Worm (Caenorhabditis elegans) whole organism, L2 larva: ENCODE data around the gene F19B10.13.

Experiments used
- C34F6.9 ChIP-seq: fragments of 150-350 bp; optimal IDR thresholded peaks from 2 replicates; lab custom pipeline; 2014; ENCODE audit warnings: missing biosample characterization, missing genetic modification characterization
- R02D3.7 ChIP-seq: fragments of 150-350 bp; optimal IDR thresholded peaks from 2 replicates; lab custom pipeline; 2014; ENCODE audit warnings: missing biosample characterization, missing genetic modification characterization
- ZK546.5 ChIP-seq: sonication (generic microtip); optimal IDR thresholded peaks from 2 replicates; lab custom pipeline; 2017; ENCODE audit warnings: missing biosample characterization, missing genetic modification characterization
- alr-1 ChIP-seq: fragments of 150-350 bp; optimal IDR thresholded peaks from 2 replicates; lab custom pipeline; 2014; ENCODE audit warnings: missing biosample characterization, missing genetic modification characterization
- aly-2 ChIP-seq: fragments of 150-350 bp; optimal IDR thresholded peaks from 2 replicates; lab custom pipeline; 2014; ENCODE audit warnings: missing biosample characterization, missing genetic modification characterization
- ama-1 ChIP-seq: fragments of 150-350 bp; optimal IDR thresholded peaks from 2 replicates; lab custom pipeline; 2018; ENCODE audit warnings: inconsistent platforms
- blmp-1 ChIP-seq: sonication (generic microtip); optimal IDR thresholded peaks from 2 replicates; lab custom pipeline; 2017; ENCODE audit warnings: missing genetic modification characterization, mild to moderate bottlenecking, missing compliant biosample characterization, antibody characterized with exemption, moderate library complexity; ENCODE audit not compliant: insufficient read depth
- crh-2 ChIP-seq: sonication (generic microtip); optimal IDR thresholded peaks from 2 replicates; lab custom pipeline; 2017; ENCODE audit warnings: missing biosample characterization, missing genetic modification characterization
- dmd-4 ChIP-seq: sonication (generic microtip); optimal IDR thresholded peaks from 2 replicates; lab custom pipeline; 2017; ENCODE audit warnings: missing biosample characterization, missing genetic modification characterization
- egl-27 ChIP-seq: sonication (generic microtip); optimal IDR thresholded peaks from 3 replicates; lab custom pipeline; 2017; ENCODE audit warnings: missing biosample characterization, missing genetic modification reagents, missing genetic modification characterization
- elt-1 ChIP-seq: fragments of 150-350 bp; optimal IDR thresholded peaks from 2 replicates; lab custom pipeline; 2014; ENCODE audit warnings: missing biosample characterization, missing genetic modification characterization
- elt-3 ChIP-seq: sonication (generic microtip); optimal IDR thresholded peaks from 2 replicates; lab custom pipeline; 2017; ENCODE audit warnings: missing biosample characterization, missing genetic modification characterization
- fos-1 ChIP-seq: fragments of 150-350 bp; optimal IDR thresholded peaks from 2 replicates; lab custom pipeline; 2014; ENCODE audit warnings: missing biosample characterization, missing genetic modification characterization
- gmeb-1 ChIP-seq: fragments of 150-350 bp; optimal IDR thresholded peaks from 2 replicates; lab custom pipeline; 2014; ENCODE audit warnings: missing biosample characterization, missing genetic modification characterization
- lin-11 ChIP-seq: fragments of 150-350 bp; sonication (generic microtip); optimal IDR thresholded peaks from 2 replicates; lab custom pipeline; 2014; ENCODE audit warnings: missing biosample characterization, missing genetic modification characterization, inconsistent platforms, mixed read lengths
- lin-13 ChIP-seq: fragments of 150-350 bp; optimal IDR thresholded peaks from 2 replicates; lab custom pipeline; 2014; ENCODE audit warnings: missing biosample characterization, missing genetic modification reagents, missing genetic modification characterization
- lin-39 ChIP-seq: fragments of 150-350 bp; optimal IDR thresholded peaks from 2 replicates; lab custom pipeline; 2014; ENCODE audit warnings: missing biosample characterization, missing genetic modification reagents, missing genetic modification characterization
- lsy-2 ChIP-seq, 2 experiments: fragments of 150-350 bp in 1 of 2; sonication (generic microtip) in 1 of 2; optimal IDR thresholded peaks; 2 replicates each; lab custom pipeline; 2014 to 2017; ENCODE audit warnings: missing biosample characterization in 2 of 2, missing genetic modification characterization in 2 of 2
- mab-5 ChIP-seq: fragments of 150-350 bp; optimal IDR thresholded peaks from 2 replicates; lab custom pipeline; 2014; ENCODE audit warnings: missing biosample characterization, missing genetic modification characterization
- mdl-1 ChIP-seq, 2 experiments: fragments of 150-350 bp in 1 of 2; sonication (generic microtip) in 1 of 2; optimal IDR thresholded peaks; 2 replicates each; lab custom pipeline; 2017; ENCODE audit warnings: missing biosample characterization in 2 of 2, missing genetic modification characterization in 2 of 2
- nhr-10 ChIP-seq: sonication (generic microtip); optimal IDR thresholded peaks from 2 replicates; lab custom pipeline; 2017; ENCODE audit warnings: missing biosample characterization, missing genetic modification characterization
- nhr-12 ChIP-seq: fragments of 150-350 bp; optimal IDR thresholded peaks from 2 replicates; lab custom pipeline; 2014; ENCODE audit warnings: missing biosample characterization, missing genetic modification characterization
- nhr-129 ChIP-seq: fragments of 150-350 bp; optimal IDR thresholded peaks from 2 replicates; lab custom pipeline; 2014; ENCODE audit warnings: missing biosample characterization, missing genetic modification characterization
- nhr-21 ChIP-seq: fragments of 150-350 bp; optimal IDR thresholded peaks from 2 replicates; lab custom pipeline; 2014; ENCODE audit warnings: missing biosample characterization, missing genetic modification characterization
- nhr-25 ChIP-seq: fragments of 150-350 bp; sonication (generic microtip); optimal IDR thresholded peaks from 3 replicates; lab custom pipeline; 2014; ENCODE audit warnings: missing biosample characterization, missing genetic modification characterization
- nhr-77 ChIP-seq: fragments of 150-350 bp; optimal IDR thresholded peaks from 2 replicates; lab custom pipeline; 2014; ENCODE audit warnings: missing biosample characterization, missing genetic modification characterization
- peb-1 ChIP-seq: fragments of 150-350 bp; optimal IDR thresholded peaks from 2 replicates; lab custom pipeline; 2014; ENCODE audit warnings: missing biosample characterization, missing genetic modification characterization
- sem-4 ChIP-seq: fragments of 150-350 bp; optimal IDR thresholded peaks from 2 replicates; lab custom pipeline; 2014; ENCODE audit warnings: missing biosample characterization, missing genetic modification reagents, missing genetic modification characterization
- sma-3 ChIP-seq: sonication (generic microtip); optimal IDR thresholded peaks from 2 replicates; lab custom pipeline; 2016; ENCODE audit warnings: missing genetic modification reagents, missing genetic modification characterization, missing compliant biosample characterization
- sma-9 ChIP-seq, 2 experiments: fragments of 150-350 bp in 1 of 2; sonication (generic microtip) in 1 of 2; optimal IDR thresholded peaks; 2 replicates each; lab custom pipeline; 2014 to 2016; ENCODE audit warnings: missing genetic modification characterization in 2 of 2, mild to moderate bottlenecking in 1 of 2, missing biosample characterization in 1 of 2, missing compliant biosample characterization in 1 of 2, missing genetic modification reagents in 1 of 2, moderate library complexity in 1 of 2
- snpc-4 ChIP-seq: fragments of 150-350 bp; optimal IDR thresholded peaks from 2 replicates; lab custom pipeline; 2014; ENCODE audit warnings: missing biosample characterization, missing genetic modification characterization
- unc-39 ChIP-seq: fragments of 150-350 bp; optimal IDR thresholded peaks from 2 replicates; lab custom pipeline; 2014; ENCODE audit warnings: missing biosample characterization, missing genetic modification characterization
- unc-55 ChIP-seq: fragments of 150-350 bp; sonication (generic microtip); optimal IDR thresholded peaks from 3 replicates; lab custom pipeline; 2014; ENCODE audit warnings: missing biosample characterization, missing genetic modification reagents, missing genetic modification characterization
- zag-1 ChIP-seq: fragments of 150-350 bp; optimal IDR thresholded peaks from 2 replicates; lab custom pipeline; 2014; ENCODE audit warnings: missing biosample characterization, missing genetic modification characterization
- ztf-11 ChIP-seq: sonication (generic microtip); optimal IDR thresholded peaks from 2 replicates; lab custom pipeline; 2017; ENCODE audit warnings: missing biosample characterization, missing genetic modification characterization

The F19B10.13 gene

DNA sequence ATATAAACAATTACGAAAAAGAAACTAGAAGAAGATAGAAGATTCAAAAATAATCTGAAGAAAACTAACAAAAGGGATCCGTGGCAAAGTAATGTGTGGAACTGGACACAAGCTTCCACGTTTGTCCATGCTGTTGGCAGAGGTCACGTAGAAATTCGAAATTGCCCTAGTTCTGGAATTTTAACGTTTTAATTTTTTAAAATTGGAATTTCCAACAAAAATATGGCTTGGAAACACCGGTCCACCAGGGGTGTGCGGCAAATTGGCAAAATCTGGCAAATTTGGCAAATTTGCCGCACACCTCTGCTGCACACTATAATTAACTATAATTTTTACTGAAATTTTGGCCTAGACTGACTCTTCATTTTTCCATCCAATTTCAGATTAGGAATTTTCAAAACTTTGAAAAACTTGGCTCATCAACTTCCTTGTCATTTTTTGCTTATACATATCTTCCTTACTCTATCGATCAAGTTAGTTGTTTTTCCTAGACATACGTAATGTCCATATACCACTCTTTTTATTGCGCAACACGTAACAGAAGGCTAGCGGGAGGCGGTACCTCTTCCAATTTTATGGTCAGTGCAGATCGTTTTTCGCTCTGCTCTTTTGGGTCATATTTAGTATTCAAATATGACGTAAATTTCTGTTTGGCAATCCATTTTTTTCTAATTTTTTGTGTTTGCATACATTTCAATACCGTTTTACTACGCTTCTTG, 19.4 kb downstream of the F19B10.13 start, which contains the start of gene F19B10.10:
Gene F19B10.10, minus strand, starts transcription at position 51 of the 719 bp plus-strand sequence.
- TF ChIP-seq nhr-12 (tag; lab: Kevin White, UChicago) (no peak), C34F6.9 (tag; lab: Kevin White, UChicago) (no peak), snpc-4 (tag; lab: Kevin White, UChicago) (no peak), lin-13 (no peak), crh-2 (tag; lab: Kevin White, UChicago) (no peak), R02D3.7 (no peak), nhr-10 (tag; lab: Kevin White, UChicago) (no peak), sma-9 (GFP tag; optimal IDR thresholded peaks at IDR 0.05; lab: Kevin White, UChicago) (no peak), sma-9 (tag; optimal IDR thresholded peaks at IDR 0.05; lab: Kevin White, UChicago) (no peak)

DNA sequence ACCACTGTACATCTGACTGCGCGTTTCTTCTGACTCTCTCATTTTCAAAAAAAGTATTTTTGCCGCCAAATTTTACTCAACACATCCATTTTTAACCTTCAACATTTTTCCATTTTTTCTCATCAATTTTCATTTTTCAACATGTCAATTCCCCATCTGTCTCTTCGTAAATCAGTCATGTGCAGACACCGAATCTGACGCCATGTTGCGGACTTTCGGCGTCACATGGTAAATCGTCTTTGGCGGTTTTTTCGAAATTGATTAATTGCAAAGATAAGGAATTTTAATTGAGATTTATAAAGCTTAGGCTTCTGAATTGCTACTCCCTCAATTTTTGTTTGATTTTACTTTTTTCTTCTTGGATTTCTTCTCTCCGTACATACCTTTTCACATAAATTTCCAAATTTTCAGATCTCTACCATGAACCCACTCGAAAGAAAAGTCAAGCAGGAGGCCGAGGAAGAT, 20.7 kb downstream of the F19B10.13 start, which contains the start of gene F19B10.1:
Gene F19B10.1, plus strand, starts transcription at position 415 of the 465 bp plus-strand sequence.
- no peak for TF ChIP-seq R02D3.7
- no peak for TF ChIP-seq nhr-12 (tag; lab: Kevin White, UChicago)
- no peak for TF ChIP-seq elt-1 (tag; lab: Kevin White, UChicago)
- no peak for TF ChIP-seq zag-1 (tag; lab: Kevin White, UChicago)
- no peak for TF ChIP-seq alr-1 (tag; lab: Kevin White, UChicago)
- TF ChIP-seq aly-2 (tag; lab: Kevin White, UChicago), result no peak
- peak; percentile 62 for TF ChIP-seq nhr-129 (tag; lab: Kevin White, UChicago)
- no peak for TF ChIP-seq egl-27 (tag; lab: Kevin White, UChicago)
- TF ChIP-seq fos-1 (tag; lab: Kevin White, UChicago), result peak; percentile 78
- TF ChIP-seq gmeb-1 (tag; lab: Kevin White, UChicago), result peak; percentile 91
- no peak for TF ChIP-seq lin-11
- TF ChIP-seq ZK546.5 (tag; lab: Kevin White, UChicago), result no peak
- peak; percentile 57 for TF ChIP-seq sem-4 (tag; lab: Kevin White, UChicago)
- TF ChIP-seq C34F6.9 (tag; lab: Kevin White, UChicago), result peak; percentile 89
- peak; percentile 75 for TF ChIP-seq mab-5 (tag; lab: Kevin White, UChicago)
- TF ChIP-seq unc-55, result peak; percentile 66
- TF ChIP-seq blmp-1 (tag; lab: Kevin White, UChicago), result no peak
- TF ChIP-seq peb-1 (tag; lab: Kevin White, UChicago), result no peak
- no peak for TF ChIP-seq nhr-25
- no peak for TF ChIP-seq elt-3 (tag; lab: Kevin White, UChicago)
- TF ChIP-seq sma-3, result peak; percentile 72
- TF ChIP-seq ama-1 (lab: Kevin White, UChicago), result no peak
- no peak for TF ChIP-seq lin-39 (tag; lab: Kevin White, UChicago)
- TF ChIP-seq crh-2 (tag; lab: Kevin White, UChicago), result peak; percentile 72
- TF ChIP-seq nhr-77 (tag; lab: Kevin White, UChicago), result no peak
- TF ChIP-seq sma-9 (GFP tag; optimal IDR thresholded peaks at IDR 0.05; lab: Kevin White, UChicago), result peak; percentile 80
- TF ChIP-seq sma-9 (tag; optimal IDR thresholded peaks at IDR 0.05; lab: Kevin White, UChicago), result no peak
- peak; percentile 42 to 88 for TF ChIP-seq lsy-2 (tag; optimal IDR thresholded peaks at IDR 0.05; lab: Kevin White, UChicago)
- peak; percentile 78 for TF ChIP-seq lin-13
- peak; percentile 43 for TF ChIP-seq snpc-4 (tag; lab: Kevin White, UChicago)
- peak; percentile 61 for TF ChIP-seq nhr-21
- peak in 1 of 2 experiments; percentile 55 for TF ChIP-seq mdl-1 (tag; optimal IDR thresholded peaks at IDR 0.05; lab: Kevin White, UChicago)
- no peak for TF ChIP-seq nhr-10 (tag; lab: Kevin White, UChicago)
- TF ChIP-seq dmd-4, result no peak

DNA sequence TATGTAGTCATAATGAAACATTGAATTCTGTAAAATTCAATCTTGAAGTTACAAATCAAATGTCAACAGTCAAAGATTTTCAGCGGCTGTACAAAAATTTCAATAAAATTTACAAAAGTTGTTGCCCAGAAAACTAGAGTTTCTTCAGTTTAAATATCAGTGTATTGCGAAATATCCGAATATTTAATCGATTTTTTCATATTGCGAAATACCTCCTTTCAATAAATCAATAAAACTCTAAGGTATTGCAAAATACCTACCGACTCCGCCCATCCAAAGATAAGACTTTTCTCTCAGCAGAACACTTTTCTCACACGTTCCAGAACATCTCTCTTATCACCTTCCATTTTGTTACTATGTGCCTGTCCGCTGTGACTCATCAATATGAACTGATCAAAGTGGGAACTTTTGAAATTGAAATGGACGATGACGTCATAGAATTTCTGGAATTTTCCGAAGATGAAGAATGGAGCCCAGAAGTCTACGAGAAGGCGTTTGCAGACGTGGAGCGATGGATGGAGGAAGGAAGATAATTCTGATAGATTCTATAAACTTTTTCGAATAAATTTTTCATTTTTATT, 22.5 kb downstream of the F19B10.13 start:
- TF ChIP-seq unc-55, result peak; percentile 37
- no peak for TF ChIP-seq unc-39
- TF ChIP-seq ztf-11 (tag; lab: Kevin White, UChicago), result no peak
- TF ChIP-seq fos-1 (tag; lab: Kevin White, UChicago), result peak; percentile 44
- TF ChIP-seq, all 48 proteins: peak for 2
